Worm (Caenorhabditis elegans) whole organism, L2 larva: Measurements from ENCODE around the gene F18G5.6.

Source experiments
- egl-27 ChIP-seq: sonication (generic microtip); optimal IDR thresholded peaks from 3 replicates; lab custom pipeline; 2017; ENCODE audit warnings: missing biosample characterization, missing genetic modification reagents, missing genetic modification characterization
- nhr-77 ChIP-seq: fragments of 150-350 bp; optimal IDR thresholded peaks from 2 replicates; lab custom pipeline; 2014; ENCODE audit warnings: missing biosample characterization, missing genetic modification characterization
- skn-1 ChIP-seq: sonication (generic microtip); optimal IDR thresholded peaks from 2 replicates; lab custom pipeline; 2017; ENCODE audit warnings: missing biosample characterization, missing genetic modification characterization

- TF ChIP-seq skn-1 (no peak), egl-27 (tag; lab: Kevin White, UChicago) (no peak), nhr-77 (tag; lab: Kevin White, UChicago) (no peak)
Measured at ce11 chrX:9213873-9214341, 50.2 kb downstream of the F18G5.6 start, which contains the start of gene C35B8.3.
